Worm (Caenorhabditis elegans) whole organism, L4 larva: Measurements from ENCODE around the gene cyp-29A4.

Experiments
- F26F4.8 ChIP-seq: fragments of 200-800 bp; sonication (Bioruptor generic); conservative IDR thresholded peaks from 2 replicates; pipeline ENCODE4 v1.3.6; 2022; ENCODE audit warnings: missing genetic modification characterization, missing compliant biosample characterization
- F37D6.2 ChIP-seq: sonication (generic microtip); optimal IDR thresholded peaks from 2 replicates; lab custom pipeline; 2016; ENCODE audit warnings: mild to moderate bottlenecking, missing genetic modification characterization, missing compliant biosample characterization
- F44E2.7 ChIP-seq: fragments of 200-800 bp; sonication (Bioruptor generic); IDR thresholded peaks from 2 replicates; pipeline ENCODE4 v2.1.2; 2022; ENCODE audit warnings: missing genetic modification characterization, missing compliant biosample characterization
- Y105C5A.15 ChIP-seq: fragments of 200-800 bp; sonication (Bioruptor generic); IDR thresholded peaks from 2 replicates; pipeline ENCODE4 v1.3.6; 2022; ENCODE audit warnings: missing genetic modification characterization, missing compliant biosample characterization
- Y48G9A.11 ChIP-seq: fragments of 200-800 bp; sonication (Bioruptor generic); IDR thresholded peaks from 2 replicates; pipeline ENCODE4 v1.3.6; 2022; ENCODE audit warnings: missing genetic modification reagents, missing genetic modification characterization, missing compliant biosample characterization
- Y5F2A.4 ChIP-seq: fragments of 200-800 bp; sonication (Bioruptor generic); optimal IDR thresholded peaks from 2 replicates; lab custom pipeline; 2018; ENCODE audit warnings: mild to moderate bottlenecking, missing genetic modification characterization, missing compliant biosample characterization
- aha-1 ChIP-seq: fragments of 150-350 bp; peaks from one replicate; lab custom pipeline; 2014; ENCODE audit warnings: missing biosample characterization, missing genetic modification characterization
- ama-1 ChIP-seq: fragments of 150-350 bp; optimal IDR thresholded peaks from 2 replicates; lab custom pipeline; 2014; ENCODE audit warnings: inconsistent platforms, mixed read lengths
- arid-1 ChIP-seq: fragments of 200-800 bp; sonication (Bioruptor generic); conservative IDR thresholded peaks from 2 replicates; pipeline ENCODE4 v1.3.6; 2022; ENCODE audit warnings: missing genetic modification reagents, missing genetic modification characterization, missing compliant biosample characterization
- attf-4 ChIP-seq: sonication (generic microtip); optimal IDR thresholded peaks from 3 replicates; lab custom pipeline; 2017; ENCODE audit warnings: missing biosample characterization, missing genetic modification characterization
- ceh-62 ChIP-seq: sonication (generic microtip); optimal IDR thresholded peaks from 2 replicates; lab custom pipeline; 2017; ENCODE audit warnings: missing biosample characterization, missing genetic modification characterization
- ceh-82 ChIP-seq: sonication (generic microtip); optimal IDR thresholded peaks from 2 replicates; lab custom pipeline; 2017; ENCODE audit warnings: missing biosample characterization, missing genetic modification characterization
- cey-2 ChIP-seq: sonication (generic microtip); optimal IDR thresholded peaks from 3 replicates; lab custom pipeline; 2017; ENCODE audit warnings: missing genetic modification characterization, mild to moderate bottlenecking, missing compliant biosample characterization, antibody characterized with exemption, borderline replicate concordance; ENCODE audit not compliant: insufficient read depth
- ctbp-1 ChIP-seq: fragments of 200-800 bp; sonication (Bioruptor generic); IDR thresholded peaks from 2 replicates; pipeline ENCODE4 v1.3.6; 2022; ENCODE audit warnings: missing genetic modification reagents, missing genetic modification characterization, missing compliant biosample characterization
- daf-8 ChIP-seq: fragments of 200-800 bp; sonication (Bioruptor generic); IDR thresholded peaks from 2 replicates; pipeline ENCODE4 v1.3.6; 2022; ENCODE audit warnings: missing genetic modification characterization, missing compliant biosample characterization
- duxl-1 ChIP-seq: sonication (generic microtip); optimal IDR thresholded peaks from 2 replicates; lab custom pipeline; 2016; ENCODE audit warnings: mild to moderate bottlenecking, missing genetic modification characterization, moderate library complexity, missing compliant biosample characterization; ENCODE audit not compliant: poor library complexity
- egl-27 ChIP-seq: sonication (generic microtip); optimal IDR thresholded peaks from 3 replicates; lab custom pipeline; 2017; ENCODE audit warnings: missing biosample characterization, missing genetic modification reagents, missing genetic modification characterization
- egl-43 ChIP-seq: fragments of 200-800 bp; sonication (Bioruptor generic); IDR thresholded peaks from 2 replicates; pipeline ENCODE4 v1.3.6; 2022; ENCODE audit warnings: missing genetic modification reagents, missing genetic modification characterization, missing compliant biosample characterization
- hif-1 ChIP-seq, 2 experiments: sonication (generic microtip); optimal IDR thresholded peaks; 2 replicates each; lab custom pipeline; 2016 to 2017; ENCODE audit warnings: missing compliant biosample characterization in 2 of 2, missing genetic modification characterization in 2 of 2, missing genetic modification reagents in 2 of 2, missing genotype in 2 of 2, mild to moderate bottlenecking in 1 of 2
- hlh-11 ChIP-seq: fragments of 200-800 bp; sonication (Bioruptor generic); optimal IDR thresholded peaks from 2 replicates; lab custom pipeline; 2018; ENCODE audit warnings: mild to moderate bottlenecking, missing genetic modification characterization, missing compliant biosample characterization
- jun-1 ChIP-seq: fragments of 150-350 bp; optimal IDR thresholded peaks from 2 replicates; lab custom pipeline; 2014; ENCODE audit warnings: missing biosample characterization, missing genetic modification reagents, missing genetic modification characterization
- lim-7 ChIP-seq: fragments of 200-800 bp; sonication (Bioruptor generic); IDR thresholded peaks from 2 replicates; pipeline ENCODE4 v1.3.6; 2022; ENCODE audit warnings: missing genetic modification characterization, missing compliant biosample characterization
- lin-13 ChIP-seq: fragments of 150-350 bp; optimal IDR thresholded peaks from 2 replicates; lab custom pipeline; 2014; ENCODE audit warnings: missing biosample characterization, missing genetic modification reagents, missing genetic modification characterization
- lin-29 ChIP-seq: fragments of 200-800 bp; sonication (Bioruptor generic); IDR thresholded peaks from 2 replicates; pipeline ENCODE4 v1.3.6; 2022; ENCODE audit warnings: missing genetic modification reagents, missing genetic modification characterization, missing compliant biosample characterization
- lin-38 ChIP-seq: fragments of 200-800 bp; sonication (Bioruptor generic); IDR thresholded peaks from 2 replicates; pipeline ENCODE4 v1.3.6; 2022; ENCODE audit warnings: missing genetic modification reagents, missing genetic modification characterization, missing compliant biosample characterization
- lsy-2 ChIP-seq, 2 experiments: fragments of 150-350 bp in 1 of 2; sonication (generic microtip) in 1 of 2; optimal IDR thresholded peaks; 2 replicates each; lab custom pipeline; 2014 to 2017; ENCODE audit warnings: missing biosample characterization in 2 of 2, missing genetic modification characterization in 2 of 2
- madf-5 ChIP-seq, 2 experiments: fragments of 200-800 bp; sonication (Bioruptor generic); IDR thresholded peaks; 2 replicates each; pipeline ENCODE4 v1.3.6; 2022; ENCODE audit warnings: missing compliant biosample characterization in 2 of 2, missing genetic modification characterization in 2 of 2
- madf-9 ChIP-seq: fragments of 200-800 bp; sonication (Bioruptor generic); conservative IDR thresholded peaks from 2 replicates; pipeline ENCODE4 v1.3.6; 2022; ENCODE audit warnings: missing genetic modification reagents, missing genetic modification characterization, missing compliant biosample characterization
- mdl-1 ChIP-seq, 2 experiments: fragments of 150-350 bp in 1 of 2; sonication (generic microtip) in 1 of 2; optimal IDR thresholded peaks; 2 replicates each; lab custom pipeline; 2014 to 2017; ENCODE audit warnings: missing biosample characterization in 2 of 2, missing genetic modification characterization in 2 of 2
- mdt-29 ChIP-seq: fragments of 200-800 bp; sonication (Bioruptor generic); IDR thresholded peaks from 2 replicates; pipeline ENCODE4 v1.3.6; 2022; ENCODE audit warnings: missing genetic modification reagents, missing genetic modification characterization, missing compliant biosample characterization
- mxl-2 ChIP-seq: fragments of 200-800 bp; sonication (Bioruptor generic); conservative IDR thresholded peaks from 2 replicates; pipeline ENCODE4 v1.3.6; 2022; ENCODE audit warnings: missing genetic modification reagents, missing genetic modification characterization, missing compliant biosample characterization
- mxl-3 ChIP-seq: fragments of 200-800 bp; sonication (Bioruptor generic); optimal IDR thresholded peaks from 2 replicates; lab custom pipeline; 2018; ENCODE audit warnings: mild to moderate bottlenecking, missing genetic modification characterization, missing compliant biosample characterization
- nhr-25 ChIP-seq: sonication (generic microtip); optimal IDR thresholded peaks from 2 replicates; lab custom pipeline; 2017; ENCODE audit warnings: missing genetic modification characterization, mild to moderate bottlenecking, missing compliant biosample characterization, antibody characterized with exemption, moderate library complexity, borderline replicate concordance; ENCODE audit not compliant: insufficient read depth
- nhr-41 ChIP-seq: fragments of 200-800 bp; sonication (Bioruptor generic); IDR thresholded peaks from 2 replicates; pipeline ENCODE4 v1.3.6; 2022; ENCODE audit warnings: missing genetic modification reagents, missing genetic modification characterization, missing compliant biosample characterization
- pha-4 ChIP-seq, 2 experiments: fragments of 150-350 bp in 1 of 2; fragments of 200-800 bp in 1 of 2; sonication (Bioruptor generic) in 1 of 2; IDR thresholded peaks in 1 of 2; optimal IDR thresholded peaks in 1 of 2; 2 replicates each; pipeline versions ENCODE4 v1.3.6 to Lab custom; 2014 to 2022; ENCODE audit warnings: missing genetic modification characterization in 2 of 2, missing genetic modification reagents in 2 of 2, missing biosample characterization in 1 of 2, missing compliant biosample characterization in 1 of 2
- saeg-2 ChIP-seq: fragments of 200-800 bp; sonication (Bioruptor generic); IDR thresholded peaks from 2 replicates; pipeline ENCODE4 v1.3.6; 2022; ENCODE audit warnings: missing genetic modification reagents, missing genetic modification characterization, missing compliant biosample characterization
- set-16 ChIP-seq: fragments of 200-800 bp; sonication (Bioruptor generic); IDR thresholded peaks from 2 replicates; pipeline ENCODE4 v1.3.6; 2022; ENCODE audit warnings: missing genetic modification reagents, missing genetic modification characterization, missing compliant biosample characterization
- spr-1 ChIP-seq: sonication (generic microtip); optimal IDR thresholded peaks from 2 replicates; lab custom pipeline; 2016; ENCODE audit warnings: mild to moderate bottlenecking, missing genetic modification characterization, missing compliant biosample characterization
- tra-1 ChIP-seq: fragments of 200-800 bp; sonication (Bioruptor generic); IDR thresholded peaks from 2 replicates; pipeline ENCODE4 v1.3.6; 2022; ENCODE audit warnings: missing genetic modification reagents, missing genetic modification characterization, missing compliant biosample characterization
- zfp-3 ChIP-seq: fragments of 200-800 bp; sonication (Bioruptor generic); conservative IDR thresholded peaks from 2 replicates; pipeline ENCODE4 v1.3.6; 2022; ENCODE audit warnings: missing genetic modification reagents, missing genetic modification characterization, missing compliant biosample characterization
- zip-11 ChIP-seq: fragments of 200-800 bp; sonication (Bioruptor generic); IDR thresholded peaks from 2 replicates; pipeline ENCODE4 v1.3.6; 2022; ENCODE audit warnings: missing genetic modification characterization, missing compliant biosample characterization

Gene cyp-29A4

DNA sequence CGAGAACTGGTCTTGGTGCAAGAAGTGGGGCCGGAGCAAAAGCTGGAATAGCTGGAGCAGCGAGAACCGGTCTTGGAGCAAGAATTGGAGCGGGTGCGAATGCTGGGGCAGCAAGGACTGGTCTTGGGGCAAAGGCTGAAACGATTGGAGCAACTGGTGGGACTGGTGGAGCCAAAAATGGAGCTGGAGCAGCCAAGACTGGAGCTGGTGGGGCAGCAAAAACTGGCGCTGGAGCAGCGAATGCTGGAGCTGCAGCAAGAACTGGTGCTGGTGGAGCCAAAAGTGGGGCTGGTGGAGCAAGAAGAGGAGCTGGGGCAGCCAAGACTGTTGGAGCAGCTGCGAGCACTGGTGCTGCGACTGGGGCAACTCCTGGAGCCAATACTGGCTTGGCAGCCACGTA, 26.0 kb upstream of the cyp-29A4 start (continued):
- TF ChIP-seq egl-43 (GFP tag; lab: Robert Waterston, UW), result peak; percentile 57; the same call in 1 of the 2 replicates
- TF ChIP-seq tra-1 (GFP tag; lab: Robert Waterston, UW), result 0 out of 2 replicates have a peak, but pooled peaks have one; percentile 21
- TF ChIP-seq mdt-29 (GFP tag; lab: Robert Waterston, UW), result no peak
- TF ChIP-seq saeg-2 (GFP tag; lab: Robert Waterston, UW), result no peak
- no peak for TF ChIP-seq mxl-2 (GFP tag; lab: Robert Waterston, UW)
- no peak for TF ChIP-seq Y5F2A.4 (GFP tag; lab: Kevin White, UChicago)

- no peak for TF ChIP-seq egl-43 (GFP tag; lab: Robert Waterston, UW)
- no peak for TF ChIP-seq lin-29
- no peak for TF ChIP-seq mdl-1 (tag; optimal IDR thresholded peaks at IDR 0.05; lab: Kevin White, UChicago)
- no peak for TF ChIP-seq ama-1 (lab: Kevin White, UChicago)
- TF ChIP-seq attf-4 (tag; lab: Kevin White, UChicago), result no peak
- no peak for TF ChIP-seq ctbp-1
- TF ChIP-seq lsy-2 (tag; optimal IDR thresholded peaks at IDR 0.05; lab: Kevin White, UChicago), result no peak
- no peak for TF ChIP-seq lin-13 (GFP tag; lab: Kevin White, UChicago)
- no peak for TF ChIP-seq cey-2 (tag; lab: Kevin White, UChicago)
These were observed 25.4 kb upstream of the cyp-29A4 start, which contains the start of gene idpc-3 for ce11 chrV:9629114-9629513. Gene idpc-3, minus strand, starts transcription at chrV:9629214.

DNA sequence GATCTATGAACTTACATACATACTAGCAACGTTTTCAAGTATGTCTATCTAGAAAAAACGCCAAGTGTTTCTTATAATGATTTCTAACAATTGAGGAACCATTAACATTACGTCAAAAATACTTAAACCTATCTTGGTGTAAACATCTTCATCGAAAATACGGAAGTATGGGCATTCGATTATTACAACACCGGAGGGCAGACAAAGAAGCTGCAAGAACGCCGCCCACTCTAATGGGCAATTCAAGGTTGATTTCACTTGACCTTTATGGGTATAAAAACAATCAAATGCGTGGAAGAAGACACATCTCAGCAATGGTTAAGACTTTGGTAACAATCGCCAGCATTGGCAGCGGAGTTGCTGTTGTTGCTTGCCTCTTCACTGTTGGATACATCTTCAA, 24.9 kb upstream of the cyp-29A4 start, which contains the start of gene col-146:
Gene col-146, plus strand, starts transcription at position 301 of the 400 bp plus-strand sequence.
- TF ChIP-seq madf-9 (GFP tag; lab: Robert Waterston, UW) (no peak), daf-8 (GFP tag; lab: Robert Waterston, UW) (no peak), Y5F2A.4 (GFP tag; lab: Kevin White, UChicago) (no peak), hlh-11 (tag; lab: Kevin White, UChicago) (no peak), nhr-25 (tag; lab: Kevin White, UChicago) (no peak), ceh-62 (no peak)
- TF ChIP-seq, all 104 proteins: peak for 0

DNA sequence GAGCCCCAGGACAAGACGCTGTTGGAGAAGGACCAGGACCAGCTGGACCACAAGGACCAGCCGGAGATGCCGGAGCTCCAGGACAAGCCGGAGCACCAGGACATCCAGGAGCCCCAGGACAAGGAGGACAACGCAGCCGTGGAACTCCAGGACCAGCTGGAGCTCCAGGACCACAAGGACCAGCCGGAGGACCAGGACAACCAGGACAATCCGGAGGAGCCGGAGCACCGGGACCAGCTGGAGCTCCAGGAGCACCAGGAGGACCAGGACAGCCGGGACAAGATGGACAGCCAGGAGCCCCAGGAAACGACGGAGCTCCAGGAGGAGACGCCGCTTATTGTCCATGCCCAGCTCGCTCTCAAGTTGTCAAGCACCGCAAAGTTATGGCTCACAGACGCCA, 24.0 kb upstream of the cyp-29A4 start:
- TF ChIP-seq mxl-3 (GFP tag; lab: Kevin White, UChicago) (no peak), hif-1 (tag; optimal IDR thresholded peaks at IDR 0.05; lab: Kevin White, UChicago) (no peak), lin-38 (GFP tag; lab: Robert Waterston, UW) (0 out of 2 replicates have a peak, but pooled peaks have one; percentile 23), Y48G9A.11 (GFP tag; lab: Robert Waterston, UW) (0 out of 2 replicates have a peak, but pooled peaks have one; percentile 46), F44E2.7 (GFP tag; lab: Robert Waterston, UW) (0 out of 2 replicates have a peak, but pooled peaks have one; percentile 47), lim-7 (GFP tag; lab: Robert Waterston, UW) (0 out of 2 replicates have a peak, but pooled peaks have one; percentile 28), zip-11 (GFP tag; lab: Robert Waterston, UW) (no peak), duxl-1 (tag; lab: Kevin White, UChicago) (no peak), set-16 (GFP tag; lab: Robert Waterston, UW) (peak; percentile 98), ctbp-1 (0 out of 2 replicates have a peak, but pooled peaks have one; percentile 14), attf-4 (tag; lab: Kevin White, UChicago) (no peak), madf-5 (GFP tag; IDR thresholded peaks at IDR 0.05; lab: Robert Waterston, UW) (peak in 1 of 2 experiments; percentile 29; a peak in 1 of 4 replicates), egl-43 (GFP tag; lab: Robert Waterston, UW) (0 out of 2 replicates have a peak, but pooled peaks have one; percentile 46)

DNA sequence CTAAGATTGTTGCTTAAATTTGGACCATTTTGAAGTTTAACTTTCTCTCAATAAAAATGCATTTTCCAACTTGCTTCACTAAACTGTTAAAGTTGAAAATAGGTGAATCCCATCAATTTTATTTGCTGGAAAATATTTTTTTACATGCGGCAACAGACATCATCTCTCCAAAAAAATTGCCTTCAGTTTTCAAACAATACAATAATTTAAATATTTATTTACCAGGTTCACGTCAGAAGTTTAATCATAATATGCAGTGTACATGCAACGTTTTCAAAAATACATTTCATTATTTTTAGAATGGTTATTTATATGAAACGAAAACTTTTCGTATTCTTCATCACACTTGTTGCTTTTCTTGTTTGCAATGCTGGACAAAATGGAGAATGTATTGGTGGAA, 23.6 kb upstream of the cyp-29A4 start, which contains the start of gene T06E4.5:
Gene T06E4.5, plus strand, starts transcription at position 301 of the 400 bp plus-strand sequence.
- no peak for TF ChIP-seq Y105C5A.15 (GFP tag; lab: Robert Waterston, UW)
- no peak for TF ChIP-seq spr-1
- TF ChIP-seq F37D6.2 (tag; lab: Kevin White, UChicago), result no peak
- TF ChIP-seq egl-27, result no peak
- TF ChIP-seq mdl-1 (tag; optimal IDR thresholded peaks at IDR 0.05; lab: Kevin White, UChicago), result no peak
- TF ChIP-seq pha-4 (GFP tag; IDR thresholded peaks at IDR 0.05; lab: Robert Waterston, UW), result no peak
- TF ChIP-seq pha-4 (tag; optimal IDR thresholded peaks at IDR 0.05; lab: Kevin White, UChicago), result no peak
- no peak for TF ChIP-seq jun-1 (tag; lab: Kevin White, UChicago)
- no peak for TF ChIP-seq ceh-82 (tag; lab: Kevin White, UChicago)
- no peak for TF ChIP-seq arid-1 (GFP tag; lab: Robert Waterston, UW)
- no peak for TF ChIP-seq F26F4.8 (GFP tag; lab: Robert Waterston, UW)
- no peak for TF ChIP-seq Y48G9A.11 (GFP tag; lab: Robert Waterston, UW)
- TF ChIP-seq aha-1 (tag; lab: Kevin White, UChicago), result no peak
- no peak for TF ChIP-seq zfp-3 (GFP tag; lab: Robert Waterston, UW)
- no peak for TF ChIP-seq nhr-41 (GFP tag; lab: Robert Waterston, UW)
